Worm (Caenorhabditis elegans) whole organism, L2 larva: ENCODE data around the gene str-37.

ENCODE experiments used
- aly-2 ChIP-seq: fragments of 150-350 bp; optimal IDR thresholded peaks from 2 replicates; lab custom pipeline; 2014; ENCODE audit warnings: missing biosample characterization, missing genetic modification characterization
- ama-1 ChIP-seq: fragments of 150-350 bp; optimal IDR thresholded peaks from 2 replicates; lab custom pipeline; 2018; ENCODE audit warnings: inconsistent platforms
- ceh-16 ChIP-seq: fragments of 150-350 bp; optimal IDR thresholded peaks from 2 replicates; lab custom pipeline; 2014; ENCODE audit warnings: missing biosample characterization, missing genetic modification characterization
- ceh-82 ChIP-seq: fragments of 150-350 bp; optimal IDR thresholded peaks from 2 replicates; lab custom pipeline; 2014; ENCODE audit warnings: missing biosample characterization, missing genetic modification characterization
- egl-27 ChIP-seq: sonication (generic microtip); optimal IDR thresholded peaks from 3 replicates; lab custom pipeline; 2017; ENCODE audit warnings: missing biosample characterization, missing genetic modification reagents, missing genetic modification characterization
- elt-3 ChIP-seq: sonication (generic microtip); optimal IDR thresholded peaks from 2 replicates; lab custom pipeline; 2017; ENCODE audit warnings: missing biosample characterization, missing genetic modification characterization
- fos-1 ChIP-seq: fragments of 150-350 bp; optimal IDR thresholded peaks from 2 replicates; lab custom pipeline; 2014; ENCODE audit warnings: missing biosample characterization, missing genetic modification characterization
- lin-13 ChIP-seq: fragments of 150-350 bp; optimal IDR thresholded peaks from 2 replicates; lab custom pipeline; 2014; ENCODE audit warnings: missing biosample characterization, missing genetic modification reagents, missing genetic modification characterization
- mdl-1 ChIP-seq, 2 experiments: fragments of 150-350 bp in 1 of 2; sonication (generic microtip) in 1 of 2; optimal IDR thresholded peaks; 2 replicates each; lab custom pipeline; 2017; ENCODE audit warnings: missing biosample characterization in 2 of 2, missing genetic modification characterization in 2 of 2
- nhr-21 ChIP-seq: fragments of 150-350 bp; optimal IDR thresholded peaks from 2 replicates; lab custom pipeline; 2014; ENCODE audit warnings: missing biosample characterization, missing genetic modification characterization
- nhr-23 ChIP-seq: fragments of 150-350 bp; optimal IDR thresholded peaks from 2 replicates; lab custom pipeline; 2014; ENCODE audit warnings: missing biosample characterization, missing genetic modification reagents, missing genetic modification characterization
- nhr-237 ChIP-seq: fragments of 150-350 bp; optimal IDR thresholded peaks from 2 replicates; lab custom pipeline; 2014; ENCODE audit warnings: missing biosample characterization, missing genetic modification characterization
- skn-1 ChIP-seq: sonication (generic microtip); optimal IDR thresholded peaks from 2 replicates; lab custom pipeline; 2017; ENCODE audit warnings: missing biosample characterization, missing genetic modification characterization
- snpc-4 ChIP-seq: fragments of 150-350 bp; optimal IDR thresholded peaks from 2 replicates; lab custom pipeline; 2014; ENCODE audit warnings: missing biosample characterization, missing genetic modification characterization

DNA sequence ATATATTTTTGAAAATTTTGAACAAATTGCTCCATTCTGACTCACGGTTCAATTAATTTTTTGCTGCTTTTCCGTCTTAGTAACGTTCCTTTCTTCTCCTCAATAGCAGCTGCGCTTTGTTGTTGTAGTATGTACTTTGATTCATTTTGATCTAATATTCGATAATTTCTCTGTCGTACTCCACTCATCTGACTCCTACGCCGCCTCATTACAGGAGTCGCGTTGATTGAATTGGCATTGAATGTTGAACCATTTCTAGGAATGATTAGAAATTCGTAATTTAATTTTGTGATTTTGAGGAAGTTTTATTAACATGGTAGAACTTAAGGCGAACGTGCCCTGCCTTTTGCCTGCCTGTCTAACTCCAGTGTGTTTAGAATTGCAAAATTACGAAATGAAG lies 44.6 kb upstream of the str-37 start:
- no peak for TF ChIP-seq nhr-237
- no peak for TF ChIP-seq ama-1 (lab: Kevin White, UChicago)
- TF ChIP-seq ceh-16 (tag; lab: Kevin White, UChicago) = no peak
- TF ChIP-seq nhr-23 (tag; lab: Kevin White, UChicago) = no peak
- no peak for TF ChIP-seq lin-13 (GFP tag; lab: Kevin White, UChicago)
- no peak for TF ChIP-seq ceh-82 (tag; lab: Kevin White, UChicago)
- no peak for TF ChIP-seq fos-1
- no peak for TF ChIP-seq snpc-4
- no peak for TF ChIP-seq mdl-1 (tag; optimal IDR thresholded peaks at IDR 0.05; lab: Kevin White, UChicago)
- TF ChIP-seq skn-1 (tag; lab: Kevin White, UChicago) = no peak
- TF ChIP-seq egl-27 (tag; lab: Kevin White, UChicago) = no peak
- TF ChIP-seq aly-2 = no peak
- TF ChIP-seq nhr-21 (tag; lab: Kevin White, UChicago) = no peak
- TF ChIP-seq elt-3 (tag; lab: Kevin White, UChicago) = no peak
